ENCODE assay signal across 3 fruit fly cellular contexts in the genomic region with DNA sequence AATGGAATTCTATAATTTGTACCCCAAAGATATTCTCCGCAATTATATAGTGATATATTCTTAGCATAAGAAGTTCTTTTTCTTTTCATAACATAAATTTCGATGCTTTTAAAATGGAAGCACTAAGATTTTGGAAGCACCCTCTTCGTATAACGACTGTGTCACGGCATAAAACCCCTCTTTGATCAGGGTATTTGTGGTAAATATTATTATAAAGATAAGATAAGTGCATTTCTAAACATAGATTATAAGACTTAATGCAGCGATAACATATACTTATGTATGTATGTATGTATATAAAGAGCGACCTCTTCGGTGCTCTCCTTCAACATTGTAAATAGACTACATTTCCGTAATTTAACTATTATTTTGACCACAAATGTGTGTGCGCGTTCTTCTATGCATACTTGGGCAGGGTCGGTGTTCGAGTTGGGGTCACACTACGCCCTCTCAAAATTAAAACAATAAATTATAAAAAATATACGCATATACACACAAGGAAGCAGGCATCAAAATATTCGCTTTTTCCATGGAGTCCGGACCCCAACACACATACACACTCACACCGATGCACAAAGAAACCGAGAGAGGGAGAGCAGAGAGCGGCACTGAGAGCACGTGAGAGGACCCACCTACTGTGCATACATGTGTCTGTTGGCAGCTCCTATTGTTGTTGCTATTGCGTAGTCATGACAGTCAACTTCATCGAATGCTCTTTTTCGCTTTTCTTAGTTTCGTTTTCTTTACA.
TF ChIP-seq lines count a peak whose summit lies in the region.

No protein-coding gene starts in this region.

TF ChIP-seq in whole organism, embryonic, 481 proteins besides CTCF, POLR2A, EP300 and RAD21 (continued from another document and continues in another):
- TF ChIP-seq ara (GFP tag; IDR thresholded peaks at IDR 0.05; lab: Robert Waterston, UW) (no peak), yki (optimal IDR thresholded peaks at IDR 0.05; lab: Kevin White, UChicago) (peak; percentile 96), Fer1 (GFP tag; optimal IDR thresholded peaks at IDR 0.05; lab: Kevin White, UChicago) (peak; percentile 26), Pdp1 (GFP tag; optimal IDR thresholded peaks at IDR 0.05; lab: Kevin White, UChicago) (peak in 1 of 2 experiments; percentile 63), ems (GFP tag; optimal IDR thresholded peaks at IDR 0.05; lab: Kevin White, UChicago) (no peak), CG8290 (GFP tag; optimal IDR thresholded peaks at IDR 0.05; lab: Kevin White, UChicago) (no peak), CG8290 (tag; optimal IDR thresholded peaks at IDR 0.05; lab: Kevin White, UChicago) (peak in 1 of 2 experiments; percentile 12), GATAe (GFP tag; conservative IDR thresholded peaks at IDR 0.05; lab: Robert Waterston, UW) (no peak), bsh (GFP tag; optimal IDR thresholded peaks at IDR 0.05; lab: Kevin White, UChicago) (peak in 1 of 2 experiments; percentile 16), CG2712 (tag; optimal IDR thresholded peaks at IDR 0.05; lab: Kevin White, UChicago) (peak; percentile 16), fru (optimal IDR thresholded peaks at IDR 0.05; lab: Kevin White, UChicago) (no peak), ERR (GFP tag; optimal IDR thresholded peaks at IDR 0.05; lab: Kevin White, UChicago) (peak; percentile 29), CG17359 (tag; optimal IDR thresholded peaks at IDR 0.05; lab: Kevin White, UChicago) (peak; percentile 17), ATbp (GFP tag; optimal IDR thresholded peaks at IDR 0.05; lab: Kevin White, UChicago) (peak; percentile 27), fd64A (GFP tag; optimal IDR thresholded peaks at IDR 0.05; lab: Kevin White, UChicago) (no peak), tll (GFP tag; optimal IDR thresholded peaks at IDR 0.05; lab: Kevin White, UChicago) (no peak), otp (GFP tag; IDR thresholded peaks at IDR 0.05; lab: Robert Waterston, UW) (no peak), br (optimal IDR thresholded peaks at IDR 0.05; lab: Kevin White, UChicago) (no peak), CG18599 (GFP tag; optimal IDR thresholded peaks at IDR 0.05; lab: Kevin White, UChicago) (no peak), grn (GFP tag; optimal IDR thresholded peaks at IDR 0.05; lab: Kevin White, UChicago) (peak; percentile 50), cg (GFP tag; optimal IDR thresholded peaks at IDR 0.05; lab: Kevin White, UChicago) (peak; percentile 95), jigr1 (GFP tag; IDR thresholded peaks at IDR 0.05; lab: Robert Waterston, UW) (no peak), stwl (tag; optimal IDR thresholded peaks at IDR 0.05; lab: Kevin White, UChicago) (no peak), onecut (GFP tag; IDR thresholded peaks at IDR 0.05; lab: Robert Waterston, UW) (peak; percentile 4), pnt (GFP tag; optimal IDR thresholded peaks at IDR 0.05; lab: Kevin White, UChicago) (no peak), org-1 (GFP tag; optimal IDR thresholded peaks at IDR 0.05; lab: Kevin White, UChicago) (no peak), gt (GFP tag; IDR thresholded peaks at IDR 0.05; lab: Robert Waterston, UW) (no peak), dati (GFP tag; IDR thresholded peaks at IDR 0.05; lab: Robert Waterston, UW) (no peak), ewg (GFP tag; optimal IDR thresholded peaks at IDR 0.05; lab: Kevin White, UChicago) (no peak), chm (GFP tag; IDR thresholded peaks at IDR 0.05; lab: Robert Waterston, UW) (no peak), CG30020 (tag; optimal IDR thresholded peaks at IDR 0.05; lab: Kevin White, UChicago) (no peak), Lim3 (GFP tag; IDR thresholded peaks at IDR 0.05; lab: Robert Waterston, UW) (no peak), CG2678 (tag; optimal IDR thresholded peaks at IDR 0.05; lab: Kevin White, UChicago) (peak; percentile 13), sob (GFP tag; IDR thresholded peaks at IDR 0.05; lab: Robert Waterston, UW) (no peak), exex (tag; optimal IDR thresholded peaks at IDR 0.05; lab: Kevin White, UChicago) (peak; percentile 39), CG10979 (tag; optimal IDR thresholded peaks at IDR 0.05; lab: Kevin White, UChicago) (no peak), TFAM (GFP tag; optimal IDR thresholded peaks at IDR 0.05; lab: Kevin White, UChicago) (no peak), ash1 (GFP tag; optimal IDR thresholded peaks at IDR 0.05; lab: Kevin White, UChicago) (peak; percentile 37), Ets65A (GFP tag; lab: Kevin White, UChicago) (no peak), CG2875 (GFP tag; optimal IDR thresholded peaks at IDR 0.05; lab: Kevin White, UChicago) (peak; percentile 12), zen2 (GFP tag; IDR thresholded peaks at IDR 0.05; lab: Robert Waterston, UW; ENCODE audit: partially characterized antibody) (no peak), CG6254 (GFP tag; optimal IDR thresholded peaks at IDR 0.05; lab: Kevin White, UChicago) (peak; percentile 26), p53 (GFP tag; optimal IDR thresholded peaks at IDR 0.05; lab: Kevin White, UChicago) (no peak)

TF ChIP-seq in whole organism, prepupa, 60 proteins besides CTCF, POLR2A, EP300 and RAD21 (continued from another document):
- TF ChIP-seq fkh (GFP tag; optimal IDR thresholded peaks at IDR 0.05; lab: Kevin White, UChicago): peak; percentile 29
- peak; percentile 3 for TF ChIP-seq Lpt (GFP tag; optimal IDR thresholded peaks at IDR 0.05; lab: Kevin White, UChicago)
TF ChIP-seq in whole organism, prepupa: peak in this region for 17.

TF ChIP-seq in whole organism, wandering third instar larva, 38 proteins besides CTCF, POLR2A, EP300 and RAD21 (continued from another document):
- TF ChIP-seq Hnf4 (GFP tag; optimal IDR thresholded peaks at IDR 0.05; lab: Kevin White, UChicago) (peak; percentile 70), fru (GFP tag; optimal IDR thresholded peaks at IDR 0.05; lab: Kevin White, UChicago) (no peak), OdsH (GFP tag; optimal IDR thresholded peaks at IDR 0.05; lab: Kevin White, UChicago) (peak; percentile 23), foxo (GFP tag; optimal IDR thresholded peaks at IDR 0.05; lab: Kevin White, UChicago) (no peak), GATAd (GFP tag; optimal IDR thresholded peaks at IDR 0.05; lab: Kevin White, UChicago) (no peak), N (GFP tag; optimal IDR thresholded peaks at IDR 0.05; lab: Kevin White, UChicago) (peak; percentile 56), psq (GFP tag; optimal IDR thresholded peaks at IDR 0.05; lab: Kevin White, UChicago) (no peak)
